Fruit fly (Drosophila melanogaster): Measurements from ENCODE around the gene CG12081.

dm6 chrX:8592437-8593158, 4.0 kb downstream of the CG12081 start:
- TF ChIP-seq CG8478 (optimal IDR thresholded peaks at IDR 0.05) (no peak), CTCF (optimal IDR thresholded peaks at IDR 0.05) (no peak)
